Fruit fly (Drosophila melanogaster): ENCODE measurements around the gene CG4325.

CG4325 gene

DNA sequence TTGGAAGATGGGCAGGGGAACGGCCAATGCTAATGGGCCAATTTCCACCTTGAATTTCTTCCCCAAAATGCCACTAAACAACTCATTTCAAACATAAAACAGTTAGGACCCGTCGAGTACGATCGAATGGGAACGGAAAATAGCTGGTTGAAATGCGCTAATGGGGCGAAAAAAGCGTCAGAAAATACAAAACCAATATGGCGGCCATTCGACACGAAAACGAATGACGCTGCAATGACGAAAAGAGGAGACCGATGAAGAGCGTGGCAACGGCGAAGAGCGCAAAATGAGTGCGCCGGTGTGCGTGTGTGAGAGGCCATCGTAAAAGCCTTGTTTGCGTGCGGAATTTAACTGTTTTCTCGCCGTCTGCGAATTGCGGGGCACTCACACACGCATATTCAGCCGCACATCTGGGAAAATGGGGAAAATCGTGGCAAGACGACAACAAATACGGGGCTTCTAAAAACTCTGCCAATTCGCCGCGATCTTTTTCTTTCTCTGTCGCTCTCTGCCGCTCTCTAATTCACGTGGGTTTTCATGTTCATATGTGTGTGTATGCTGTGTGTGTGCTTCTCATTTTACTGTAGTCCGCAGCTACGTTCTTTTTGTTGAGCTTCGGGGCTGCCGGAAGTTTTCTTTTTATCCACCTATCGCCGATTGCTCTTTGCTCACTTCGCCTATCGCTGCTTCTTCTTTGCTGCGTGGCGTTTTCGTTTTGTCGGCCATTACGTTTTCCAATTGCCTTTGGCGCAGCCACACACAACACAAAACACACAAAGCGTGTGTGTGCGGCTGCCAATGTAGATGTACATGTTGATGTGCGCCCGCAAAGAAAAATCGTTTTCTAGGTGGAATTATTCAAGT is 33.4 kb downstream of the CG4325 start, which contains the start of gene east (continued):
- TF ChIP-seq Fer1 (GFP tag; optimal IDR thresholded peaks at IDR 0.05) (peak; percentile 27), sqz (GFP tag; optimal IDR thresholded peaks at IDR 0.05) (peak; percentile 3), pan (optimal IDR thresholded peaks at IDR 0.05) (no peak), pan (GFP tag; optimal IDR thresholded peaks at IDR 0.05 in 1 of 2, IDR thresholded peaks at IDR 0.05 in 1 of 2) (peak in 1 of 2 experiments; percentile 12), CG14014 (GFP tag; IDR thresholded peaks at IDR 0.05) (no peak), NFAT (GFP tag; IDR thresholded peaks at IDR 0.05) (no peak), row (GFP tag; IDR thresholded peaks at IDR 0.05) (0 out of 3 replicates have a peak, but pooled peaks have one; percentile 17), sob (GFP tag; IDR thresholded peaks at IDR 0.05) (no peak), abd-A (tag; optimal IDR thresholded peaks at IDR 0.05) (peak; percentile 62), peb (GFP tag; IDR thresholded peaks at IDR 0.05) (no peak), Ravus (GFP tag; IDR thresholded peaks at IDR 0.05) (no peak), cg (GFP tag; optimal IDR thresholded peaks at IDR 0.05) (peak; percentile 91), Oaz (GFP tag; IDR thresholded peaks at IDR 0.05) (no peak), CG13894 (tag; optimal IDR thresholded peaks at IDR 0.05) (peak; percentile 5), Nf-YC (tag; optimal IDR thresholded peaks at IDR 0.05) (peak; percentile 48), Dll (GFP tag; IDR thresholded peaks at IDR 0.05; ENCODE audit: partially characterized antibody) (peak; percentile 32; the same call in 2 of the 4 replicates), NfI (GFP tag; optimal IDR thresholded peaks at IDR 0.05) (peak; percentile 17), lmd (GFP tag; IDR thresholded peaks at IDR 0.05) (no peak), CG9437 (GFP tag; optimal IDR thresholded peaks at IDR 0.05) (peak; percentile 0), lab (GFP tag; optimal IDR thresholded peaks at IDR 0.05) (peak; percentile 14), sd (tag; optimal IDR thresholded peaks at IDR 0.05) (peak; percentile 86), CG32772 (GFP tag; IDR thresholded peaks at IDR 0.05) (no peak), CoRest (tag; optimal IDR thresholded peaks at IDR 0.05) (peak; percentile 10), Dfd (GFP tag; optimal IDR thresholded peaks at IDR 0.05) (no peak), sug (tag; optimal IDR thresholded peaks at IDR 0.05) (peak; percentile 20), ara (GFP tag; IDR thresholded peaks at IDR 0.05) (0 out of 2 replicates have a peak, but pooled peaks have one; percentile 3), crc (GFP tag; optimal IDR thresholded peaks at IDR 0.05) (no peak), eyg (GFP tag; optimal IDR thresholded peaks at IDR 0.05) (no peak), nom (GFP tag; optimal IDR thresholded peaks at IDR 0.05) (peak; percentile 82), E2f1 (GFP tag; IDR thresholded peaks at IDR 0.05) (no peak), HmgZ (tag; optimal IDR thresholded peaks at IDR 0.05) (peak; percentile 7), CG13296 (GFP tag; optimal IDR thresholded peaks at IDR 0.05) (peak; percentile 1), eve (GFP tag; optimal IDR thresholded peaks at IDR 0.05) (no peak), CG10543 (GFP tag; optimal IDR thresholded peaks at IDR 0.05) (peak; percentile 46), Deaf1 (tag; optimal IDR thresholded peaks at IDR 0.05) (peak; percentile 89), chm (GFP tag; IDR thresholded peaks at IDR 0.05) (0 out of 2 replicates have a peak, but pooled peaks have one; percentile 31), CG6689 (GFP tag; IDR thresholded peaks at IDR 0.05) (peak; percentile 2; the same call in 1 of the 2 replicates), ci (GFP tag; IDR thresholded peaks at IDR 0.05) (peak; percentile 23; the same call in 1 of the 3 replicates), pros (GFP tag; optimal IDR thresholded peaks at IDR 0.05) (peak; percentile 76), CG12659 (GFP tag; optimal IDR thresholded peaks at IDR 0.05) (peak; percentile 6), CG34224 (GFP tag; IDR thresholded peaks at IDR 0.05; ENCODE audit: partially characterized antibody) (0 out of 3 replicates have a peak, but pooled peaks have one; percentile 17), Eip74EF (GFP tag; optimal IDR thresholded peaks at IDR 0.05) (peak in 1 of 2 experiments; percentile 39), zf30C (GFP tag; optimal IDR thresholded peaks at IDR 0.05) (no peak), crol (GFP tag; IDR thresholded peaks at IDR 0.05) (peak; percentile 88; the same call in 1 of the 2 replicates), vvl (GFP tag; IDR thresholded peaks at IDR 0.05) (peak; percentile 18; the same call in 1 of the 2 replicates), CG34376 (GFP tag; optimal IDR thresholded peaks at IDR 0.05) (peak; percentile 44), MBD-R2 (GFP tag; IDR thresholded peaks at IDR 0.05) (0 out of 2 replicates have a peak, but pooled peaks have one; percentile 8), Drgx (GFP tag; IDR thresholded peaks at IDR 0.05) (0 out of 2 replicates have a peak, but pooled peaks have one; percentile 5)
